Fruit fly (Drosophila melanogaster) whole organism, embryonic: ENCODE results near the gene Coa8.

Source experiments
- Aef1 ChIP-seq: fragments of 200-800 bp; sonication (Bioruptor generic); IDR thresholded peaks from 3 replicates; pipeline ENCODE4 v1.3.6; 2022; ENCODE audit warnings: missing biosample characterization, missing genetic modification characterization
- CG10321 ChIP-seq: fragments of 200-800 bp; sonication (Bioruptor generic); IDR thresholded peaks from 2 replicates; pipeline ENCODE4 v1.3.6; 2022; ENCODE audit warnings: missing biosample characterization, missing genetic modification characterization
- CG10431 ChIP-seq: fragments of 200-800 bp; sonication (Bioruptor generic); optimal IDR thresholded peaks from 3 replicates; lab custom pipeline; 2018; ENCODE audit warnings: missing biosample characterization, mild to moderate bottlenecking, missing genetic modification characterization
- CG10959 ChIP-seq: fragments of 200-800 bp; sonication (Bioruptor generic); IDR thresholded peaks from 2 replicates; pipeline ENCODE4 v1.3.6; 2022; ENCODE audit warnings: missing biosample characterization, missing genetic modification characterization
- CG11456 ChIP-seq: fragments of 200-800 bp; sonication (Bioruptor generic); IDR thresholded peaks from 3 replicates; pipeline ENCODE4 v1.3.6; 2022; ENCODE audit warnings: missing biosample characterization, missing genetic modification characterization
- CG12155 ChIP-seq: fragments of 200-800 bp; sonication (Bioruptor generic); optimal IDR thresholded peaks from 3 replicates; lab custom pipeline; 2016; ENCODE audit warnings: missing biosample characterization, missing genetic modification characterization
- CG13287 ChIP-seq: fragments of 200-800 bp; sonication (Bioruptor generic); IDR thresholded peaks from 2 replicates; pipeline ENCODE4 v1.3.6; 2022; ENCODE audit warnings: missing biosample characterization, missing genetic modification characterization; ENCODE audit not compliant: partially characterized antibody
- CG14050 ChIP-seq: fragments of 200-800 bp; sonication (Bioruptor generic); IDR thresholded peaks from 3 replicates; pipeline ENCODE4 v1.3.6; 2022; ENCODE audit warnings: missing biosample characterization, missing genetic modification characterization
- CG15269 ChIP-seq: fragments of 200-800 bp; sonication (Bioruptor generic); optimal IDR thresholded peaks from 2 replicates; lab custom pipeline; 2018; ENCODE audit warnings: missing biosample characterization, mild to moderate bottlenecking, missing genetic modification characterization, moderate library complexity
- CG1647 ChIP-seq: fragments of 200-800 bp; sonication (Bioruptor generic); optimal IDR thresholded peaks from 3 replicates; lab custom pipeline; 2016; ENCODE audit warnings: missing biosample characterization, missing genetic modification characterization
- CG1832 ChIP-seq: fragments of 200-800 bp; sonication (Bioruptor generic); optimal IDR thresholded peaks from 2 replicates; lab custom pipeline; 2017; ENCODE audit warnings: missing biosample characterization, mild to moderate bottlenecking, missing genetic modification characterization, inconsistent platforms
- CG18476 ChIP-seq: fragments of 200-800 bp; sonication (Bioruptor generic); optimal IDR thresholded peaks from 2 replicates; lab custom pipeline; 2016; ENCODE audit warnings: missing biosample characterization, mild to moderate bottlenecking, missing genetic modification characterization
- CG2120 ChIP-seq: fragments of 200-800 bp; sonication (Bioruptor generic); optimal IDR thresholded peaks from 3 replicates; lab custom pipeline; 2016; ENCODE audit warnings: missing biosample characterization, missing genetic modification characterization
- CG2889 ChIP-seq: fragments of 200-800 bp; sonication (Bioruptor generic); IDR thresholded peaks from 3 replicates; pipeline ENCODE4 v1.3.6; 2022; ENCODE audit warnings: missing biosample characterization, missing genetic modification characterization
- CG31365 ChIP-seq: fragments of 200-800 bp; sonication (Bioruptor generic); optimal IDR thresholded peaks from 2 replicates; lab custom pipeline; 2018; ENCODE audit warnings: missing biosample characterization, mild to moderate bottlenecking, missing genetic modification characterization
- CG33213 ChIP-seq: fragments of 200-800 bp; sonication (Bioruptor generic); optimal IDR thresholded peaks from 3 replicates; lab custom pipeline; 2016; ENCODE audit warnings: missing biosample characterization, missing genetic modification characterization
- CG3995 ChIP-seq: fragments of 200-800 bp; sonication (Bioruptor generic); optimal IDR thresholded peaks from 3 replicates; lab custom pipeline; 2016; ENCODE audit warnings: missing biosample characterization, missing genetic modification characterization
- CG7556 ChIP-seq: fragments of 200-800 bp; sonication (Bioruptor generic); optimal IDR thresholded peaks from 2 replicates; lab custom pipeline; 2017; ENCODE audit warnings: missing biosample characterization, mild to moderate bottlenecking, missing genetic modification characterization
- CG7745 ChIP-seq: fragments of 200-800 bp; sonication (Bioruptor generic); optimal IDR thresholded peaks from 2 replicates; lab custom pipeline; 2018; ENCODE audit warnings: missing biosample characterization, mild to moderate bottlenecking, missing genetic modification characterization, moderate library complexity
- Camta ChIP-seq: fragments of 200-800 bp; sonication (Bioruptor generic); optimal IDR thresholded peaks from 2 replicates; lab custom pipeline; 2016; ENCODE audit warnings: missing biosample characterization, missing genetic modification characterization
- Chrac-16 ChIP-seq: fragments of 200-800 bp; sonication (Bioruptor generic); optimal IDR thresholded peaks from 3 replicates; lab custom pipeline; 2016; ENCODE audit warnings: missing biosample characterization, missing genetic modification characterization
- CrebB ChIP-seq: fragments of 200-800 bp; sonication (Bioruptor generic); optimal IDR thresholded peaks from 3 replicates; lab custom pipeline; 2018; ENCODE audit warnings: missing biosample characterization, mild to moderate bottlenecking, missing genetic modification characterization
- Dll ChIP-seq: fragments of 200-800 bp; sonication (Bioruptor generic); IDR thresholded peaks from 4 replicates; pipeline ENCODE4 v1.3.6; 2022; ENCODE audit warnings: missing biosample characterization, missing genetic modification characterization; ENCODE audit not compliant: partially characterized antibody
- Doc3 ChIP-seq: fragments of 200-800 bp; sonication (Bioruptor generic); IDR thresholded peaks from 3 replicates; pipeline ENCODE4 v1.3.6; 2022; ENCODE audit warnings: missing biosample characterization, missing genetic modification characterization; ENCODE audit not compliant: partially characterized antibody
- Hey ChIP-seq: fragments of 200-800 bp; sonication (Bioruptor generic); optimal IDR thresholded peaks from 3 replicates; lab custom pipeline; 2018; ENCODE audit warnings: missing biosample characterization, mild to moderate bottlenecking, missing genetic modification characterization
- Hr3 ChIP-seq: fragments of 200-800 bp; sonication (Bioruptor generic); optimal IDR thresholded peaks from 3 replicates; lab custom pipeline; 2016; ENCODE audit warnings: missing biosample characterization, missing genetic modification characterization
- Hr39 ChIP-seq: fragments of >200 bp; optimal IDR thresholded peaks from 2 replicates; lab custom pipeline; 2017
- Hr78 ChIP-seq, 2 experiments: fragments of 200-800 bp in 1 of 2; fragments of >200 bp in 1 of 2; sonication (Bioruptor generic) in 1 of 2; optimal IDR thresholded peaks; 2 replicates each; lab custom pipeline; 2017 to 2019; ENCODE audit warnings: missing biosample characterization in 2 of 2, missing genetic modification characterization in 2 of 2, mild to moderate bottlenecking in 1 of 2, moderate library complexity in 1 of 2
- Jarid2 ChIP-seq: fragments of 200-800 bp; sonication (Bioruptor generic); optimal IDR thresholded peaks from 3 replicates; lab custom pipeline; 2017; ENCODE audit warnings: mild to moderate bottlenecking, missing biosample characterization, missing genetic modification reagents, missing genetic modification characterization
- Opbp ChIP-seq: fragments of 200-800 bp; sonication (Bioruptor generic); IDR thresholded peaks from 3 replicates; pipeline ENCODE4 v1.3.6; 2022; ENCODE audit warnings: missing biosample characterization, missing genetic modification characterization; ENCODE audit not compliant: partially characterized antibody
- Vsx1 ChIP-seq: fragments of 200-800 bp; sonication (Bioruptor generic); optimal IDR thresholded peaks from 2 replicates; lab custom pipeline; 2017; ENCODE audit warnings: missing biosample characterization, mild to moderate bottlenecking, missing genetic modification characterization, missing genetic modification reagents
- Xbp1 ChIP-seq: fragments of 200-800 bp; sonication (Bioruptor generic); optimal IDR thresholded peaks from 3 replicates; lab custom pipeline; 2016; ENCODE audit warnings: missing biosample characterization, mild to moderate bottlenecking, missing genetic modification characterization
- abd-A ChIP-seq: fragments of 200-800 bp; sonication (Bioruptor generic); optimal IDR thresholded peaks from 3 replicates; lab custom pipeline; 2019; ENCODE audit warnings: missing biosample characterization, mild to moderate bottlenecking, missing genetic modification characterization, moderate library complexity
- corto ChIP-seq: fragments of 200-800 bp; sonication (Bioruptor generic); optimal IDR thresholded peaks from 2 replicates; lab custom pipeline; 2016; ENCODE audit warnings: missing biosample characterization, mild to moderate bottlenecking, missing genetic modification characterization, moderate library complexity
- dan ChIP-seq: fragments of 200-800 bp; sonication (Bioruptor generic); IDR thresholded peaks from 2 replicates; pipeline ENCODE4 v1.3.6; 2022; ENCODE audit warnings: missing biosample characterization, missing genetic modification characterization
- dmrt99B ChIP-seq: fragments of 200-800 bp; sonication (Bioruptor generic); optimal IDR thresholded peaks from 2 replicates; lab custom pipeline; 2018; ENCODE audit warnings: missing biosample characterization, mild to moderate bottlenecking, missing genetic modification characterization, moderate library complexity
- ems ChIP-seq: fragments of 200-800 bp; sonication (Bioruptor generic); optimal IDR thresholded peaks from 3 replicates; lab custom pipeline; 2016; ENCODE audit warnings: missing biosample characterization, missing genetic modification characterization
- fd102C ChIP-seq: fragments of 200-800 bp; sonication (Bioruptor generic); optimal IDR thresholded peaks from 2 replicates; lab custom pipeline; 2018; ENCODE audit warnings: missing biosample characterization, mild to moderate bottlenecking, missing genetic modification characterization, moderate library complexity
- hbn ChIP-seq: fragments of 200-800 bp; sonication (Bioruptor generic); IDR thresholded peaks from 2 replicates; pipeline ENCODE4 v1.3.6; 2022; ENCODE audit warnings: missing biosample characterization, missing genetic modification characterization; ENCODE audit not compliant: partially characterized antibody
- knrl ChIP-seq: fragments of 200-800 bp; sonication (Bioruptor generic); IDR thresholded peaks from 3 replicates; pipeline ENCODE4 v1.3.6; 2022; ENCODE audit warnings: missing biosample characterization, missing genetic modification characterization; ENCODE audit not compliant: partially characterized antibody
- lbe ChIP-seq: fragments of 200-800 bp; sonication (Bioruptor generic); optimal IDR thresholded peaks from 2 replicates; lab custom pipeline; 2016; ENCODE audit warnings: missing biosample characterization, mild to moderate bottlenecking, missing genetic modification characterization
- nau ChIP-seq: fragments of 200-800 bp; sonication (Bioruptor generic); optimal IDR thresholded peaks from 3 replicates; lab custom pipeline; 2017; ENCODE audit warnings: missing biosample characterization, mild to moderate bottlenecking, missing genetic modification characterization, missing genetic modification reagents
- nmo ChIP-seq: fragments of 200-800 bp; sonication (Bioruptor generic); optimal IDR thresholded peaks from 2 replicates; lab custom pipeline; 2018; ENCODE audit warnings: missing biosample characterization, mild to moderate bottlenecking, missing genetic modification characterization, moderate library complexity
- org-1 ChIP-seq: fragments of 200-800 bp; sonication (Bioruptor generic); optimal IDR thresholded peaks from 2 replicates; lab custom pipeline; 2017; ENCODE audit warnings: missing biosample characterization, missing genetic modification characterization
- repo ChIP-seq: fragments of 200-800 bp; sonication (Bioruptor generic); optimal IDR thresholded peaks from 2 replicates; lab custom pipeline; 2016; ENCODE audit warnings: missing biosample characterization, missing genetic modification characterization
- scrt ChIP-seq: fragments of 200-800 bp; sonication (Bioruptor generic); optimal IDR thresholded peaks from 2 replicates; lab custom pipeline; 2018; ENCODE audit warnings: missing biosample characterization, mild to moderate bottlenecking, missing genetic modification characterization, moderate library complexity
- sens ChIP-seq: fragments of 200-800 bp; sonication (Bioruptor generic); peaks from one replicate; lab custom pipeline; 2016; ENCODE audit warnings: missing biosample characterization, missing genetic modification characterization
- shn ChIP-seq: fragments of 200-800 bp; sonication (Bioruptor generic); optimal IDR thresholded peaks from 3 replicates; lab custom pipeline; 2016; ENCODE audit warnings: missing biosample characterization, missing genetic modification characterization
- slou ChIP-seq: fragments of 200-800 bp; sonication (Bioruptor generic); optimal IDR thresholded peaks from 3 replicates; lab custom pipeline; 2016; ENCODE audit warnings: missing biosample characterization, missing genetic modification characterization
- vfl ChIP-seq: fragments of 200-800 bp; sonication (Bioruptor generic); optimal IDR thresholded peaks from 2 replicates; lab custom pipeline; 2016; ENCODE audit warnings: missing biosample characterization, missing genetic modification characterization
- wdn ChIP-seq: fragments of 200-800 bp; sonication (Bioruptor generic); IDR thresholded peaks from 2 replicates; pipeline ENCODE4 v1.3.6; 2022; ENCODE audit warnings: missing biosample characterization, missing genetic modification characterization

The Coa8 gene

dm6 chrX:1889926-1890325 lies 9.8 kb downstream of the Coa8 start, which contains the start of the genes trr and mRpL16 (continued):
- no peak for TF ChIP-seq abd-A (tag; lab: Kevin White, UChicago)
- no peak for TF ChIP-seq ems (GFP tag; lab: Kevin White, UChicago)
- peak; percentile 24 for TF ChIP-seq CG12155 (GFP tag; lab: Kevin White, UChicago)
- peak; percentile 86 for TF ChIP-seq sens (GFP tag; lab: Kevin White, UChicago)
- peak; percentile 52; the same call in 2 of the 3 replicates for TF ChIP-seq Opbp (GFP tag; lab: Robert Waterston, UW)
- TF ChIP-seq CG13287, result peak; percentile 82
- no peak for TF ChIP-seq Hr78 (GFP tag; optimal IDR thresholded peaks at IDR 0.05; lab: Kevin White, UChicago)
- TF ChIP-seq Doc3 (GFP tag; lab: Robert Waterston, UW), result peak; percentile 51; the same call in 1 of the 3 replicates
- no peak for TF ChIP-seq Jarid2 (GFP tag; lab: Kevin White, UChicago)
- TF ChIP-seq Aef1 (GFP tag; lab: Robert Waterston, UW), result no peak
- no peak for TF ChIP-seq nau
- peak; percentile 73 for TF ChIP-seq CG2120
- peak; percentile 76 for TF ChIP-seq hbn (GFP tag; lab: Robert Waterston, UW)
- peak; percentile 86 for TF ChIP-seq Dll (GFP tag; lab: Robert Waterston, UW)
- no peak for TF ChIP-seq CG1647 (GFP tag; lab: Kevin White, UChicago)
- no peak for TF ChIP-seq CG31365 (tag; lab: Kevin White, UChicago)
- TF ChIP-seq Hr3 (GFP tag; lab: Kevin White, UChicago), result no peak
- TF ChIP-seq vfl (GFP tag; lab: Kevin White, UChicago), result no peak
- TF ChIP-seq org-1 (GFP tag; lab: Kevin White, UChicago), result no peak
- no peak for TF ChIP-seq CG10959
- TF ChIP-seq knrl (GFP tag; lab: Robert Waterston, UW), result peak; percentile 80
- peak; percentile 23 for TF ChIP-seq shn (GFP tag; lab: Kevin White, UChicago)
- TF ChIP-seq Hr39 (lab: Kevin White, UChicago), result no peak
- no peak for TF ChIP-seq dmrt99B (tag; lab: Kevin White, UChicago)
- no peak for TF ChIP-seq lbe (GFP tag; lab: Kevin White, UChicago)
- no peak for TF ChIP-seq CG1832
- peak; percentile 75 for TF ChIP-seq nmo (GFP tag; lab: Kevin White, UChicago)
- no peak for TF ChIP-seq dan (GFP tag; lab: Robert Waterston, UW)
- no peak for TF ChIP-seq CG15269 (tag; lab: Kevin White, UChicago)
- 0 out of 2 replicates have a peak, but pooled peaks have one; percentile 48 for TF ChIP-seq wdn (GFP tag; lab: Robert Waterston, UW)
- TF ChIP-seq corto (GFP tag; lab: Kevin White, UChicago), result no peak
- no peak for TF ChIP-seq CG10431 (GFP tag; lab: Kevin White, UChicago)
- no peak for TF ChIP-seq scrt (GFP tag; lab: Kevin White, UChicago)
- no peak for TF ChIP-seq CG7745
- TF ChIP-seq CG2889 (GFP tag; lab: Robert Waterston, UW), result no peak
- peak; percentile 19 for TF ChIP-seq Chrac-16
- TF ChIP-seq CG14050 (GFP tag; lab: Robert Waterston, UW), result no peak
- TF ChIP-seq CG7556 (GFP tag; lab: Kevin White, UChicago), result peak; percentile 4
- no peak for TF ChIP-seq fd102C (GFP tag; lab: Kevin White, UChicago)
- no peak for TF ChIP-seq Camta
- TF ChIP-seq repo, result peak; percentile 6
- no peak for TF ChIP-seq Vsx1
- TF ChIP-seq CrebB (tag; lab: Kevin White, UChicago), result peak; percentile 2
- no peak for TF ChIP-seq Hey (tag; lab: Kevin White, UChicago)
- TF ChIP-seq slou (GFP tag; lab: Kevin White, UChicago), result no peak
- TF ChIP-seq Xbp1 (GFP tag; lab: Kevin White, UChicago), result peak; percentile 20
- no peak for TF ChIP-seq CG18476 (GFP tag; lab: Kevin White, UChicago)
- peak; percentile 12 for TF ChIP-seq CG33213 (GFP tag; lab: Kevin White, UChicago)
- TF ChIP-seq CG10321 (GFP tag; lab: Robert Waterston, UW), result no peak
- TF ChIP-seq CG11456 (GFP tag; lab: Robert Waterston, UW), result 0 out of 3 replicates have a peak, but pooled peaks have one; percentile 46
- TF ChIP-seq CG3995 (GFP tag; lab: Kevin White, UChicago), result no peak
